Fruit fly (Drosophila melanogaster) whole organism, adult: ENCODE measurements around the gene CG12560.

Experiments used
- CG5204 ChIP-seq: fragments of 200-800 bp; sonication (Bioruptor generic); optimal IDR thresholded peaks from 2 replicates; lab custom pipeline; 2016; ENCODE audit warnings: missing biosample characterization, missing genetic modification characterization
- CG7045 ChIP-seq: fragments of 200-800 bp; sonication (Bioruptor generic); optimal IDR thresholded peaks from 2 replicates; lab custom pipeline; 2017; ENCODE audit warnings: missing biosample characterization, mild to moderate bottlenecking, missing genetic modification characterization
- Hr96 ChIP-seq: fragments of 200-800 bp; sonication (Bioruptor generic); optimal IDR thresholded peaks from 2 replicates; lab custom pipeline; 2016; ENCODE audit warnings: missing biosample characterization, missing genetic modification characterization
- Mnt ChIP-seq: fragments of 200-800 bp; sonication (Bioruptor generic); optimal IDR thresholded peaks from 2 replicates; lab custom pipeline; 2016; ENCODE audit warnings: missing biosample characterization, mild to moderate bottlenecking, missing genetic modification characterization
- cic ChIP-seq: fragments of 200-800 bp; sonication (Bioruptor generic); optimal IDR thresholded peaks from 2 replicates; lab custom pipeline; 2017; ENCODE audit warnings: missing biosample characterization, mild to moderate bottlenecking, missing genetic modification characterization, moderate library complexity
- cnc ChIP-seq, 2 experiments: fragments of >200 bp; optimal IDR thresholded peaks; 2 replicates each; lab custom pipeline; 2017
- ovo ChIP-seq: fragments of 200-800 bp; sonication (Bioruptor generic); optimal IDR thresholded peaks from 2 replicates; lab custom pipeline; 2016; ENCODE audit warnings: missing biosample characterization, missing genetic modification characterization
- pad ChIP-seq: fragments of 200-800 bp; sonication (Bioruptor generic); optimal IDR thresholded peaks from 3 replicates; lab custom pipeline; 2017; ENCODE audit warnings: missing biosample characterization, missing genetic modification characterization, mild to moderate bottlenecking, moderate library complexity, missing genetic modification reagents
- tj ChIP-seq: fragments of 200-800 bp; sonication (Bioruptor generic); optimal IDR thresholded peaks from 3 replicates; lab custom pipeline; 2017; ENCODE audit warnings: missing biosample characterization, mild to moderate bottlenecking, missing genetic modification characterization, moderate library complexity

DNA sequence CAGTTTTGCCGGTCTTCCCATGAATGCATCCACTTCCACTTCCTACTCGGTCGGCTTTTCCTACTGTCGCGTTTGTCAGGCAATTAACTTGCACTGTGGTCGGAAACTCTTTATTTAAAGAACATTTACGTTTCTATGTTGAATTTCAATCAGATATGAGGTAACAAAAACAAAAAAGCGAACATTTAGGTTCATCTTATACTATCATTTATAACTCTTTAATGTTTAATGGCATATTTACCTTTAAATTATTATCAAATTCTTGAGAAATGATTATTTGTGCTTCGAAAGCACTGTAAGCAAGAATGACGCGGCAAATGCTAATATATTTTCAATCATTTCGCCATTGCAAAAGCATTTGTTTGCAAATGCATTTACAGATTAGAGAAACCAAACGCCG, 24.5 kb upstream of the CG12560 start:
- TF ChIP-seq tj (peak; percentile 24), pad (GFP tag; lab: Kevin White, UChicago) (no peak), CG5204 (GFP tag; lab: Kevin White, UChicago) (no peak), Mnt (GFP tag; lab: Kevin White, UChicago) (no peak), ovo (GFP tag; lab: Kevin White, UChicago) (no peak), cic (GFP tag; lab: Kevin White, UChicago) (no peak), cnc (optimal IDR thresholded peaks at IDR 0.05; lab: Kevin White, UChicago) (peak in 1 of 2 experiments; percentile 71), CG7045 (peak; percentile 18), Hr96 (no peak)
